Worm (Caenorhabditis elegans): ENCODE measurements around the gene T01B11.1.

ce11 chrIV:8472493-8472892 lies 25.5 kb downstream of the T01B11.1 start, which contains the start of gene oat-1:
- TF ChIP-seq madf-6 (GFP tag; IDR thresholded peaks at IDR 0.05), result no peak
- TF ChIP-seq tbp1 (GFP tag; optimal IDR thresholded peaks at IDR 0.05), result no peak
- no peak for TF ChIP-seq ceh-40 (GFP tag; IDR thresholded peaks at IDR 0.05)
- TF ChIP-seq ets-4 (GFP tag; optimal IDR thresholded peaks at IDR 0.05), result no peak
- no peak for TF ChIP-seq him-1 (tag; optimal IDR thresholded peaks at IDR 0.05)
- no peak for TF ChIP-seq let-607 (tag; optimal IDR thresholded peaks at IDR 0.05)
- no peak for TF ChIP-seq dpff-1 (tag; optimal IDR thresholded peaks at IDR 0.05)
- no peak for TF ChIP-seq nhr-80 (tag; optimal IDR thresholded peaks at IDR 0.05)
- no peak for TF ChIP-seq bed-2 (GFP tag; IDR thresholded peaks at IDR 0.05)
- no peak for TF ChIP-seq hmg-20 (GFP tag; IDR thresholded peaks at IDR 0.05)
- TF ChIP-seq Y79H2A.3 (GFP tag; conservative IDR thresholded peaks at IDR 0.05), result no peak

All from whole organism, young adult.